Worm (Caenorhabditis elegans) whole organism, mixed stage, embryonic: ENCODE measurements around the gene catp-4.

Experiments
- M03D4.4 ChIP-seq: sonication (generic microtip); optimal IDR thresholded peaks from 2 replicates; lab custom pipeline; 2017; ENCODE audit warnings: mild to moderate bottlenecking, missing genetic modification characterization, missing compliant biosample characterization
- bed-3 ChIP-seq: fragments of 200-800 bp; sonication (Bioruptor generic); optimal IDR thresholded peaks from 3 replicates; lab custom pipeline; 2018; ENCODE audit warnings: mild to moderate bottlenecking, missing genetic modification characterization, moderate library complexity, missing compliant biosample characterization
- ceh-39 ChIP-seq: fragments of 150-350 bp; optimal IDR thresholded peaks from 2 replicates; lab custom pipeline; 2014; ENCODE audit warnings: missing biosample characterization, missing genetic modification characterization
- ceh-43 ChIP-seq: fragments of 200-800 bp; sonication (Bioruptor generic); optimal IDR thresholded peaks from 2 replicates; lab custom pipeline; 2018; ENCODE audit warnings: mild to moderate bottlenecking, missing genetic modification characterization, moderate library complexity, missing compliant biosample characterization
- ceh-83 ChIP-seq: fragments of 200-800 bp; sonication (Bioruptor generic); optimal IDR thresholded peaks from 2 replicates; lab custom pipeline; 2018; ENCODE audit warnings: mild to moderate bottlenecking, missing genetic modification characterization, missing compliant biosample characterization
- ces-1 ChIP-seq: fragments of 150-350 bp; optimal IDR thresholded peaks from 2 replicates; lab custom pipeline; 2014; ENCODE audit warnings: missing biosample characterization, missing genetic modification reagents, missing genetic modification characterization
- cnd-1 ChIP-seq: fragments of 200-800 bp; sonication (Bioruptor generic); optimal IDR thresholded peaks from 2 replicates; lab custom pipeline; 2018; ENCODE audit warnings: mild to moderate bottlenecking, missing genetic modification characterization, missing compliant biosample characterization
- drap-1 ChIP-seq: fragments of 200-800 bp; sonication (Bioruptor generic); optimal IDR thresholded peaks from 3 replicates; lab custom pipeline; 2018; ENCODE audit warnings: mild to moderate bottlenecking, missing genetic modification characterization, missing compliant biosample characterization
- elt-1 ChIP-seq: sonication (generic microtip); optimal IDR thresholded peaks from 2 replicates; lab custom pipeline; 2017; ENCODE audit warnings: missing genetic modification characterization, mild to moderate bottlenecking, missing compliant biosample characterization, antibody characterized with exemption, moderate library complexity, borderline replicate concordance; ENCODE audit not compliant: insufficient read depth
- flh-1 ChIP-seq: fragments of 200-800 bp; sonication (Bioruptor generic); optimal IDR thresholded peaks from 2 replicates; lab custom pipeline; 2018; ENCODE audit warnings: mild to moderate bottlenecking, missing genetic modification characterization, moderate library complexity, missing compliant biosample characterization
- ham-2 ChIP-seq: fragments of 200-800 bp; sonication (Bioruptor generic); optimal IDR thresholded peaks from 2 replicates; lab custom pipeline; 2018; ENCODE audit warnings: mild to moderate bottlenecking, missing genetic modification characterization, missing compliant biosample characterization
- hlh-1 ChIP-seq: fragments of 150-350 bp; optimal IDR thresholded peaks from 2 replicates; lab custom pipeline; 2014; ENCODE audit warnings: missing biosample characterization, missing genetic modification reagents, missing genetic modification characterization
- lin-13 ChIP-seq: fragments of 150-350 bp; optimal IDR thresholded peaks from 2 replicates; lab custom pipeline; 2014; ENCODE audit warnings: missing biosample characterization, missing genetic modification characterization
- lin-32 ChIP-seq: fragments of 200-800 bp; sonication (Bioruptor generic); optimal IDR thresholded peaks from 2 replicates; lab custom pipeline; 2018; ENCODE audit warnings: mild to moderate bottlenecking, missing genetic modification characterization, missing compliant biosample characterization
- lsy-2 ChIP-seq: fragments of 150-350 bp; optimal IDR thresholded peaks from 2 replicates; lab custom pipeline; 2014; ENCODE audit warnings: missing biosample characterization, missing genetic modification characterization
- mab-5 ChIP-seq: fragments of 150-350 bp; optimal IDR thresholded peaks from 2 replicates; lab custom pipeline; 2014; ENCODE audit warnings: missing biosample characterization, missing genetic modification characterization
- mls-2 ChIP-seq: sonication (generic microtip); optimal IDR thresholded peaks from 2 replicates; lab custom pipeline; 2016; ENCODE audit warnings: mild to moderate bottlenecking, missing genetic modification characterization, moderate library complexity, missing compliant biosample characterization
- nhr-12 ChIP-seq: fragments of 150-350 bp; optimal IDR thresholded peaks from 2 replicates; lab custom pipeline; 2014; ENCODE audit warnings: missing biosample characterization, missing genetic modification characterization
- nhr-2 ChIP-seq: fragments of 150-350 bp; optimal IDR thresholded peaks from 2 replicates; lab custom pipeline; 2014; ENCODE audit warnings: missing biosample characterization, missing genetic modification characterization
- nhr-237 ChIP-seq: fragments of 150-350 bp; optimal IDR thresholded peaks from 2 replicates; lab custom pipeline; 2014; ENCODE audit warnings: missing biosample characterization, missing genetic modification characterization
- nhr-28 ChIP-seq: fragments of 150-350 bp; optimal IDR thresholded peaks from 2 replicates; lab custom pipeline; 2014; ENCODE audit warnings: missing biosample characterization, missing genetic modification characterization
- pha-4 ChIP-seq: fragments of 150-350 bp; optimal IDR thresholded peaks from 2 replicates; lab custom pipeline; 2018; ENCODE audit warnings: missing biosample characterization, missing genetic modification reagents, missing genetic modification characterization
- sem-2 ChIP-seq: fragments of 200-800 bp; sonication (Bioruptor generic); optimal IDR thresholded peaks from 2 replicates; lab custom pipeline; 2018; ENCODE audit warnings: mild to moderate bottlenecking, missing genetic modification characterization, missing compliant biosample characterization
- snpc-4 ChIP-seq: fragments of 150-350 bp; optimal IDR thresholded peaks from 2 replicates; lab custom pipeline; 2014; ENCODE audit warnings: missing biosample characterization, missing genetic modification characterization
- sptf-1 ChIP-seq: sonication (generic microtip); optimal IDR thresholded peaks from 2 replicates; lab custom pipeline; 2017; ENCODE audit warnings: mild to moderate bottlenecking, missing genetic modification characterization, moderate library complexity, missing compliant biosample characterization
- tbx-8 ChIP-seq: fragments of 200-800 bp; sonication (Bioruptor generic); optimal IDR thresholded peaks from 2 replicates; lab custom pipeline; 2018; ENCODE audit warnings: mild to moderate bottlenecking, missing genetic modification characterization, moderate library complexity, missing compliant biosample characterization
- unc-120 ChIP-seq: sonication (generic microtip); optimal IDR thresholded peaks from 2 replicates; lab custom pipeline; 2017; ENCODE audit warnings: missing genetic modification characterization, missing compliant biosample characterization; ENCODE audit not compliant: poor library complexity, severe bottlenecking
- unc-39 ChIP-seq: fragments of 150-350 bp; optimal IDR thresholded peaks from 2 replicates; lab custom pipeline; 2014; ENCODE audit warnings: missing biosample characterization, missing genetic modification characterization
- unc-62 ChIP-seq: fragments of 150-350 bp; optimal IDR thresholded peaks from 2 replicates; lab custom pipeline; 2014; ENCODE audit warnings: missing biosample characterization, missing genetic modification reagents, missing genetic modification characterization
- zip-8 ChIP-seq: fragments of 150-350 bp; optimal IDR thresholded peaks from 2 replicates; lab custom pipeline; 2014; ENCODE audit warnings: missing biosample characterization, missing genetic modification characterization
- ztf-11 ChIP-seq: fragments of 150-350 bp; optimal IDR thresholded peaks from 2 replicates; lab custom pipeline; 2014; ENCODE audit warnings: missing biosample characterization, missing genetic modification characterization

catp-4 gene

DNA sequence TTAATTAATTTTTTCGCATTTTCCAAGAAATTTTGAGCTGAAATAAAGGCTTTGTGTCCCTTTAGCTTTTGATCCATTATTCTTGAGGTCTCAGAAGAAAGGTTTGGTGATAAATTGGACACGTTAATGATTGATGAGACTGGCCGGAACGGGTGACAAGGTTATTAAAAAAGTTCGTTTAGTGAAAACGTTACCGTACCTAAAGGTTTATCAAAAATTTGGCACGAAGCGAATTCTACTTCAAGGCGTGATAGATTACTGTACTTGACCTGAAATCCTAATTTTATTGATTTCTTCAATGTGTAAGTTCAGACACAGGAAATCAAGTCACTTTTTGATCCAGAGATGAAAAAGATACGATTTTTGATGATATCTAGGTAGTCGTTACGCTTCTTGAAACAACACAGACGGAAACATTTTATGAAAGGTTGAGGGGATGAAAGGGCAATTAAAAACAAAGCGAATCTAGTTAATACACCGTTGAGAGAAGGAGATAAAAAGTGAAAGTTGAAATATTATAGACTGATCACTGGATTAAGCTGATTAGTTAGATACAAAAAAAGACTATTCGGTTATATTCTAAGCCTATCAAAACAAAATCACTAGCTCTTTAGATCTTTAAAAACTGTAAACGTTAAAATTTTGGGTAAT is 17.2 kb downstream of the catp-4 start:
- no peak for TF ChIP-seq nhr-2 (tag; lab: Kevin White, UChicago)
- no peak for TF ChIP-seq bed-3 (GFP tag; lab: Kevin White, UChicago)
- TF ChIP-seq unc-120, result no peak
- no peak for TF ChIP-seq nhr-12 (tag; lab: Kevin White, UChicago)
- no peak for TF ChIP-seq sptf-1 (tag; lab: Kevin White, UChicago)
- TF ChIP-seq ceh-83, result no peak
- no peak for TF ChIP-seq nhr-28
- no peak for TF ChIP-seq M03D4.4 (tag; lab: Kevin White, UChicago)
- TF ChIP-seq sem-2 (GFP tag; lab: Kevin White, UChicago), result no peak
- no peak for TF ChIP-seq ceh-39 (tag; lab: Kevin White, UChicago)

ce11 chrII:14611307-14611706 is 17.9 kb downstream of the catp-4 start:
- TF ChIP-seq ham-2 (GFP tag; lab: Kevin White, UChicago) (peak; percentile 31), elt-1 (tag; lab: Kevin White, UChicago) (peak; percentile 52), M03D4.4 (tag; lab: Kevin White, UChicago) (no peak), pha-4 (tag; lab: Kevin White, UChicago) (no peak), drap-1 (GFP tag; lab: Kevin White, UChicago) (no peak)

- TF ChIP-seq M03D4.4 (tag; lab: Kevin White, UChicago) (no peak), cnd-1 (tag; lab: Kevin White, UChicago) (no peak), ces-1 (no peak), snpc-4 (tag; lab: Kevin White, UChicago) (no peak), lin-13 (tag; lab: Kevin White, UChicago) (no peak), unc-120 (no peak), bed-3 (GFP tag; lab: Kevin White, UChicago) (no peak), lsy-2 (tag; lab: Kevin White, UChicago) (no peak), ztf-11 (tag; lab: Kevin White, UChicago) (no peak), ham-2 (GFP tag; lab: Kevin White, UChicago) (no peak), ceh-43 (GFP tag; lab: Kevin White, UChicago) (no peak), ceh-83 (no peak), hlh-1 (no peak), zip-8 (tag; lab: Kevin White, UChicago) (no peak), elt-1 (tag; lab: Kevin White, UChicago) (no peak), ceh-39 (tag; lab: Kevin White, UChicago) (no peak), drap-1 (GFP tag; lab: Kevin White, UChicago) (no peak), lin-32 (no peak)
Observed at ce11 chrII:14615735-14616134, 22.4 kb downstream of the catp-4 start, which contains the start of gene mltn-9. Gene mltn-9 (plus strand): TSS chrII:14616035.

ce11 chrII:14616402-14616801 is 23.0 kb downstream of the catp-4 start:
- no peak for TF ChIP-seq unc-120
- no peak for TF ChIP-seq lin-13 (tag; lab: Kevin White, UChicago)
- TF ChIP-seq, all 35 proteins: peak for 0

ce11 chrII:14616927-14617326 is 23.5 kb downstream of the catp-4 start:
- no peak for TF ChIP-seq lsy-2 (tag; lab: Kevin White, UChicago)
- TF ChIP-seq ztf-11 (tag; lab: Kevin White, UChicago), result no peak
- no peak for TF ChIP-seq pha-4 (tag; lab: Kevin White, UChicago)
- no peak for TF ChIP-seq mab-5 (tag; lab: Kevin White, UChicago)
- no peak for TF ChIP-seq tbx-8 (GFP tag; lab: Kevin White, UChicago)
- no peak for TF ChIP-seq flh-1 (GFP tag; lab: Kevin White, UChicago)
- TF ChIP-seq unc-62 (GFP tag; lab: Kevin White, UChicago), result no peak
- no peak for TF ChIP-seq ceh-83
- no peak for TF ChIP-seq unc-39 (tag; lab: Kevin White, UChicago)
- TF ChIP-seq zip-8 (tag; lab: Kevin White, UChicago), result no peak
- no peak for TF ChIP-seq nhr-237 (tag; lab: Kevin White, UChicago)
- TF ChIP-seq unc-120, result no peak
- no peak for TF ChIP-seq M03D4.4 (tag; lab: Kevin White, UChicago)
- no peak for TF ChIP-seq ham-2 (GFP tag; lab: Kevin White, UChicago)
- no peak for TF ChIP-seq mls-2 (tag; lab: Kevin White, UChicago)
